Fruit fly (Drosophila melanogaster) ovary, adult (tissue): Measurements from ENCODE around the gene CG33268.

ENCODE experiments used
- CG17801 ChIP-seq: fragments of 200-800 bp; optimal IDR thresholded peaks from 2 replicates; lab custom pipeline; 2019; ENCODE audit warnings: missing biosample characterization, mild to moderate bottlenecking, missing genetic modification characterization, moderate library complexity; ENCODE audit not compliant: partially characterized antibody

CG33268 gene

DNA sequence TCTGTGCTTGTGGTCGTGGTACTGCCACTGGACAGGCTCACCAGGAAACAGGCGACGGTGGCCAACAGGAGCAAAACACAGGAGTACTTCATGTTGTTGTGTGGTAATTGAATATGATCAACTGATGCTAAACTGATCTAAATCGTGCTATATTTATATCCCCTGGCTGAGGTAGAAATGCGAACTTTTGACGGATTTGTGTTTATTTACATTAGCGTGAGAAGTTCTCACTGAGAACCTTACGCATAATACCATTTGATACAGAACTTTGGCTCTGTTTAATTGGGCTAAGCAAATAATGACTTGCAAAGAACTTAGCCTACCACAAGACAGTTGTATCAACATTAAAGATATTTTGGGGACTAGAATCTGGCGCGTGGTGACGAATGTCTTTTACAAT lies at the start of gene CG33268:
Gene CG33268, minus strand, starts transcription at position 101 of the 400 bp plus-strand sequence.
- no peak for TF ChIP-seq CG17801 (GFP tag; lab: Kevin White, UChicago)

DNA sequence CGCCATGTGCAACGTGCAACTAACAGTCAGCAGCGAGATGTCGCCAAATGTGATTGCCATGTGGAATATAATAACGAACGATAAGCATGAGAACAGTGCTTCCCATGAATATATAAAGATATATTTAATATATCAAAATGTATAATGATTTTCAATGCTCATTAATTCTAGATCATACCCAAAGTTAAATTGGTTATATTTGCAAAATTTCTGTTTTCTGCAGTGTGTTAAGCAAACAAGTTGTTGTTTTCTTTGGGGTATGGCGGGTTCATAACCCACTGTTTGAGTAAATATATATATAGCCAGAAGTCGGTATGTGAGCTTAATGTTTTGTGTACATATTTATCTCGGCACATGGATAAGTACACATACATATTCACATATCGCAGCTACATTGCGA lies 45.8 kb upstream of the CG33268 start:
- no peak for TF ChIP-seq CG17801 (GFP tag; lab: Kevin White, UChicago)

DNA sequence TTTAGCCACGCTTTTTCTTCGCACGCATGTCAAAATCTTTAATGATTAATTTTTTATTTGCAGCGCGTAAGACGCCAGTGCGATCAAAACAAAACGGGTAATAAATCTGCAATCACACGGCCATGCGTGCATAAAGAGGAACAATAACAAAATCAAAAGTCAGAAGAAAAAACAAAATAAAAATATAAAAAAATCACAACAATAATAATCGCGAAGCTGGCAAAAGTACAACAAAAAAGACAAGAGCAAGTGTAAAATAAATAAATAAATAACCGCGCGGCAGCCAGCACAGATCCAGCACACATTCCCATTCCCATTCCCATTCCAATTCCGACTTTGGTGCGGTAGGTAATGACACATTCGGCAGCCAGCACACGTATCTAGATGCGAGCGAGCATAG lies 43.5 kb upstream of the CG33268 start:
- peak; percentile 53 for TF ChIP-seq CG17801 (GFP tag; lab: Kevin White, UChicago)

DNA sequence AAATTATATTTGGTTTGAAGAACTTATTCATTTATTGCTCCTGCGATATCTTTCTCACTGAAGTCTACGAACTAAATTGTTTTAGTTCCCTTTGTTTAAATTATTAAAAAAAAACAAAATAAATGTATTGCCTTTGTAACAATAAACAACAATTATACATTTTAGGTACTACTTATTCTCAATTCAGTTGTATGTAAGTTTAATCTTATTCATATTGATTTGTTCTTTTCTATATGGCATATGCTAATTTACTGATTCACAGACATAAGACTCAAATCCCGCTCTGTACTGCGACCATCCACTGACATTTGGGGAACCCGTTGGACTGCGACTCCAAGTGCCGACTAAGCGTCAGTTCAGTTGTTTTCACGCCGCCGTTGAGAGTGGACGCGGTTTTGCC lies 40.1 kb upstream of the CG33268 start, which contains the start of gene CG32091:
Gene CG32091, plus strand, starts transcription at position 301 of the 400 bp plus-strand sequence.
- no peak for TF ChIP-seq CG17801 (GFP tag; lab: Kevin White, UChicago)

DNA sequence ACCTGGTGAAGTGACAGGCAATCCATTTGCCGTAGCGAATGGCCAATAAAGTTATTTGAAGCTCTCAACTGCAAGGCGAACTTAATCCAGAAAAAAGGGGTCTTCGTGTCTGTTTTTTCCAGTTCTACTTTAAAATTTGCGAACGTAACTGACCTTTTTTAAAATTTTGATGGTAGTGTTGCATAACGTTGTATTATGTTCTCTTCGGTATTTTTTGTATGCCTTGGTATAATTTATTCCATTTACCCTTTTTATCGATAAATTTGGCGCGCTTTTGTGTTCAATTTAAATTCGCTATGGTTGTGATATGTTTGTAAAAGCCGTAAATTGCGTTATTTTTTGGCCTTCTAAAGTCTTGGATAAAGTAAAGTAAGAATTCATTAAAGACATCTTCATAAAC lies 39.7 kb upstream of the CG33268 start:
- TF ChIP-seq CG17801 (GFP tag; lab: Kevin White, UChicago), result no peak

DNA sequence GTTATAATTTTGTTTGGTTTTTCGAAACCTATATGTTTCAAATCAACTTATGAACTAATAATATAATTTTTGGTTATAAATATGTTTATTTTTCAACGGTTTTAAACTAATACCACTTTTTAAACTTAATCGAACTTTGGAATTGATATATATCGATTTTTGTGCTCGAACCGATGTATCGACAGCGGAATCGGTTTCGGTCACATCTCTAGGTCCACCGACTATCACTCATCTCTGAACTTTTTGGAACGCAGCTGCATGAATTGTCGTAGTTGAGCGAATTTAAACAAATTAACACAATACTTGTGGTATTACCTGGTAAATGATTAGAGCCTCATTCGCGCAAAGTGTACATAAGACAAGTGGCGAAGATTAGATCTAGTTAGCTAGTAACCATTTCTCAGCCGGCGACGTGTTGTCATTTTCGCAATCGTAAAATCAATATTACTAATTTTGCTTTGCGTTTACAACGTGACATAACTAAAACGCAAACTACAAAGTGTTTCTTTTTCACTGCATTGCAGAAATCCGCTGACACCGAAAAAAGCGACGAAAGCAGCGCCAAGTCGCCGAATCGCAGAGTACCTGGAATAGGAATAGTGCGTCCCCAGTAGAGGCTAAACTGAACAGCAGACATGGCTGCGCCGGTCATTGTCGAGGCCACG lies 36.9 kb upstream of the CG33268 start, which contains the start of gene Apt1:
Gene Apt1, plus strand, starts transcription at position 219 of the 665 bp plus-strand sequence.
- TF ChIP-seq CG17801 (GFP tag; lab: Kevin White, UChicago), result peak; percentile 59

DNA sequence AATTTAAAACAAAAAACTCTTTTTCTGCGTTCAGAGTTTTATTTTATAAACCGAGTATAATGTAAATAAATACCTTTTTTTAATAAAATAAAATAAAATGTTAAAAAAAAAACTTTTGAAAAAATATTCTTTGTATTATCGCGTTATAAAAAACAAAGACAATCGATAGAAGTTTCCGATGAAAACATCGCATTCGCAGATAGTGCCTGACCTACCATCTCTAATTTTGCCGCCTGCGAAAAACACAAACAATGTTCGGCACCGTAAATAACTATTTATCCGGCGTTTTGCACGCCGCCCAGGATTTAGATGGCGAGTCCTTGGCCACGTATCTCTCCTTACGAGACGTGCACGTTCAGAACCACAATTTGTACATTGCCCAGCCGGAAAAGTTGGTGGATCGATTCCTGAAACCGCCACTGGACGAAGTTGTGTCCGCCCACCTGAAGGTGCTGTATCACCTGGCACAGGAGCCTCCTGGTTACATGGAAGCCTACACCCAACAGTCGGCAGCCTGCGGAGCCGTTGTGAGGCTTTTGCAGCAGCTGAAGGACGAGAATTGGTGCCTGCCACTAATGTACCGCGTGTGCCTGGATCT lies 35.3 kb upstream of the CG33268 start, which contains the start of gene PCID2:
Gene PCID2, plus strand, starts transcription at position 213 of the 598 bp plus-strand sequence.
- no peak for TF ChIP-seq CG17801 (GFP tag; lab: Kevin White, UChicago)

DNA sequence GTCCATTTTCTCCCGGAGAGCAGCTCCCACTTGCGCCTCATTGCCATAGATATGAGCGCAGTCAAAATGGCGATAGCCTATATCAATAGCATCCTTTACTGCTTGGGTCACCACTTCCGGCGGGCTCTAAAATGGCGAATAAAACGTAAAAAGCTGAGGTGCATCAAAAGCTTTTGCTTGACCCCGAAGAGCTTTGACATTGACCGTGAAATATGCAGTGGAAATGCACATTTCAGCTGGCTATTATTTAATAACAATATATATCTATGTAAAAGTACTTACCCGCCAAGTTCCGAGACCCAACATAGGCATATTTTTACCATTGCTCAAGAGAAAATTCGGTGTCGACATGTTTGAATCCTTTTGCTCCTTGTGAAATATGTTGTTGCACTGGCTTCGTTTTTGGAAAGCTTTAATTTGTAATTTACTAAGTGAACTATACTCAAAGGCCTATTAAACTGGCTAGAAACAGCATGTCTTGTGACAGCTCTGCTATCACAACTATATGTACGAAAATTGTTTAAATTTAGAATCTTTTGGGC lies 34.7 kb upstream of the CG33268 start, which contains the start of gene CG6083:
Gene CG6083, minus strand, starts transcription at position 492 of the 542 bp plus-strand sequence.
- no peak for TF ChIP-seq CG17801 (GFP tag; lab: Kevin White, UChicago)

DNA sequence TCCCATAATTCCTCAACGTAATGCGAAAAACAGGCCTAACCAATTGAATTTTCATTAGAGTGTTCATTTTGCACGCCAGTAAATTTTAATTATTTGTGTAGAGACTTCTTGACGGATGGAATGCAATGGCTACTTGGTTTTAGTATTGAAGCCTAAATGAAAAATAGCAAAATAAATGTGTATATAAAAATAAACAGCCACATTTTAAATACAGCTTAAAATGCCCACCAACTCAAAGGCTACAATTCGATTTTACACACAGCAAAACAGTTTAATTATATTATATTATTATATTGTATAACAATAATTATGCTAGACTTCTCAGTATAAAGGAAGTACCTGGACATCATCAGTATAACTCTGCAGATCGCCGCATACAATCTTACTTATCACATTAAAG lies 33.2 kb upstream of the CG33268 start, which contains the start of gene Akr1B:
Gene Akr1B, minus strand, starts transcription at position 101 of the 400 bp plus-strand sequence.
- TF ChIP-seq CG17801 (GFP tag; lab: Kevin White, UChicago), result no peak

DNA sequence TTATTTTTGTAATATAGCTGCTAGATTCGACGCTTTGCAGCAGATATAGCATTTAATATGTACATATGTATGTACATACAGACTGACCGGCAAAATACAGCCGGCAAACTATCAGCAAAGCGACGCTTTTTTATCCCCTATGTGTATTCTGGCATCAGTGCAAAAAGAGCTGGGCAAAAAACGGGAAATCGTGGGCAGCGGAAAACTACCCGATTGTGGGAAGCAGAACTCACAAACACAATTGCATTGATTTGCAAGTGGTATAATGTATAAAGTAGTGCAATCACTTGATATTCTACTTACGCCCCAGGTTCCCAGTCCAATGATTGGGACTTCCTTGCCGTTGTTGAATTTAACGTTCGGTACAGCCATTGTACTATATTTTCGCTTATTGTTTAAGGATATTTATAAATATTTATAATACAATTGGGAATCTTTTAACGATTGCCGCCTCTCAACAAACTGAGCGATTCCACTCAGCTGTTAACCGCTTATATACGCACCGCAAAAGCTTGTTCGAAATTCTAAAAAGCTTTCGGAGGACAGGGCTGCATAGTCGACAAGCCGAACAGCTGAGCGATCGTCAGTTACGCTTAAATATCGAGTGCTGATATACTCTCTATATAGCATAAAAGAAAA lies 32.3 kb upstream of the CG33268 start:
- peak; percentile 20 for TF ChIP-seq CG17801 (GFP tag; lab: Kevin White, UChicago)

DNA sequence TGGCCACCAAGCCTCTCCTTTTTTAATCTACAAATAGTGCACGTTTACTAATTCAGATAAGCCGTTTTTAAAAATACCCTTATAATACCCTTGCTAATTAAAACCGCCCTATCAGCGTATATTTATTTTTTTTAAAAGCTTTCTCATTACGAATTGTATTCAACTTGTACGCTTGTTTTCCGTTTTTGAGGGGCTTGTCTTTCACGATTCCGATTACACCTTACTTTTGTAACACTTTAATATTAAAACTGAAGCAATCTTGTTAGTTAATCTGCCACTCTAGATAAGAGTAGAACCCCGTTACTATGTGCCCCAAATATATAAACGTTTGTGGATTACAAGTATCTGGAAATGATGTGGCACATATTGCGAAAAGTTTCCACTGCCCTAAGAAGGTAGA lies 31.7 kb upstream of the CG33268 start:
- TF ChIP-seq CG17801 (GFP tag; lab: Kevin White, UChicago), result no peak

DNA sequence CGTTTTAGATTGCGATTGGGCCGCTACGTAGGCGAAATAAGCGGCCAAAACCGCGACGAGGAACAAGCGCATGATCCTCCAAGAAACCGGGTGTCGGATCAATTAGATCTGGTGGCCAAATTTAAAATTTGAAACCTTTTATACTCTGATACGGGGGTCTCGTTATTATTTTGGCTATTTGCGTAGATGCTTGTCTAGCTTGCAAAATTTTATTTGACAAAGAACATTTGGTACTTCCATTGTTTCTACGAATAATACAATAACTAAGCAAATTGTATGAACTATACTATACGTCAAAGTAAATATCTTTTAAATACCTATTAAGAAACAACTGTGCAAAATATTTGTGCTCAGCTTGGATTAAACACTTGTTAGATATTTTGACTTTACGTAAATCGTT lies 29.0 kb upstream of the CG33268 start, which contains the start of gene Muc68Ca:
Gene Muc68Ca, minus strand, starts transcription at position 101 of the 400 bp plus-strand sequence.
- no peak for TF ChIP-seq CG17801 (GFP tag; lab: Kevin White, UChicago)

DNA sequence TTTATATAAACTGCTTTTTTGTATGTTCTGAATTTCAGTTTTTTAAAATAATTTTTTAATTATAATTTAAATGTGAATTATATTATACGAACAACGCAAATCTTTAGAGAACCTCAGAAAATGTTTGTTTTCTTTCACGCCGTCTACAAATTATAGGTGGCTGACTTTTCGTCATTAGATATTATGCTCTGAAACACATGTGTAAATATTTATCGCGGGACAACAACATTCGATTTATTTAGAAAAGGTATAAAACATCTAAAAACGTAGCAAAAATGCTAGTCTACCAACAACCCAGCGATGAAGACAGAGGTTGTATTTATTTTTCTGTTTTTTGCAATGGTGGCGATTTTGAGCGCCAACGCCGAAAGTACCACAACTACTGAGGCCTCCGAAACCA lies 18.8 kb upstream of the CG33268 start, which contains the start of gene CG42832:
Gene CG42832, plus strand, starts transcription at position 301 of the 400 bp plus-strand sequence.
- TF ChIP-seq CG17801 (GFP tag; lab: Kevin White, UChicago), result no peak

DNA sequence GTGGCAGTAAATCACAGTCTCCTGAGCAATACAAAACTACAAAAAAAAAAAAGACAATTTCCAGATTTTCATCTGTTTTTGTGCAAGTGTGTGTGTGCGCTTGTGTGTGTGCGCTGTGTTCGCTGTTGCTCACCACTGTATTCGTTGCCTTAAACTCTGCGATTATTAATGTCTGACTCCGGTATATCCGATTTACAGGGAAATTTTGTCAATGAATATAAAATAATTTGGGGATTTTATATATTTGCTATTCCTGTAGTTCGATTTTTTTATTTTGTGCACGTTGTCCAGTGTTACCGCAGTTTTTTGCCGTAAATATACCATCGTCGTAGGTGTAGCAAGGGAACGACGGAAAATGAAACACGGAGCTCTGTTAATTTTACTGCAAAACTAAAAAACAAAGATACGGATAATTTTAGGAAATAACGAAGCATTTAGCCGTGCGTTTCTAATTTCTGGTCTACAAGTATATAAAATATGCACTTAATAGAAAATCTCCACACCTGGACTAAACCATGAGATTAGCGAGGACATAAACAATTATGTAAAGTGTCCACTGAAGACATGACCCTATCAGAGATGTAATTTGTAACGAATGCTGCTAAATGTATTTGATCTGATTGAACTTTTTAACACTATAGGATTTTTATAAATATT lies 18.2 kb upstream of the CG33268 start, which contains the start of gene Duba:
Gene Duba, minus strand, starts transcription at position 313 of the 657 bp plus-strand sequence.
- TF ChIP-seq CG17801 (GFP tag; lab: Kevin White, UChicago), result no peak
